In the genomic region with DNA sequence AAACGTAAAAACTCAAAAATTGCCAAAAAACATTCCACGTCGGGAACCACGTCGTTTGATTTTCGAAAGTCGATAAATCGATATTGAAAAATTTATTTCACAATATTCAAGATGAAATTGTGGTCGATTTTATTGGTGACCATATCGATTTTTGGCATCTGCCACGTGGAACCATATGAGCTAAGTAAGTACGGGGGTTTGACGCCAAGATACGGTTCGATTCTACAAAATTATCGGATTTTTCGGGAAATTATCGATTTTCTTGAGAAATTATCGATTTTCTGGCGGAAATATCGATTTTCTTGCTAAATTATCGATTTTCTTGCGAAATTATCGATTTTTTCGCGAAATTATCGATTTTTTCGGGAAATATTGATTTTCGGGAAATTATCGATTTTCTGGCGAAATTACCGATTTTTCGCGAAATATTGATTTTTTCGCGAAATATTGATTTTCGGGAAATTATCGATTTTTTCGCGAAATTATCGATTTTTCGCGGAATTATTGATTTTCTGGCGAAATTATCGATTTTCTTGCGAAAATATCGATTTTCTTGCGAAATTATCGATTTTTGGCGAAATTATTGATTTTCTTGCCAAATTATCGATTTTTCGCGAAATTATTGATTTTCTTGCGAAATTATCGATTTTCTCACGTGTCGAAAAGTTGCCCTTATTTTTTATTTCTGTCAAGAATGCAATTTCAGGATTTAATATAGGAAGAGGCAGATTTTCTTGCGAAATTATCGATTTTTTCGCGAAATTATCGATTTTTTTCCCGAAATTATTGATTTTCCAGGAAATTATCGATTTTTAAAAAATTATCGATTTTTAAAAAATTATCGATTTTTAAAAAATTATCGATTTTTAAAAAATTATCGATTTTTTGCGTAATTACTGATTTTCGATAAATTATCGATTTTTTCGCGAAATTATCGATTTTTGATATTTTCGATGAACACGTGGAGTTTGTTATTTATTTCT, we compare ENCODE assay signal across 5 worm cellular contexts.
A peak's percentile ranks its signal among the peaks of the same experiment; 100 is the strongest.
TF ChIP-seq lines count a peak whose summit lies in the region.

A gene (plus strand): TSS at position 51 of the 983 bp plus-strand sequence.

TF ChIP-seq in whole organism, L3 larva, 47 proteins besides CTCF, POLR2A, EP300 and RAD21:
- TF ChIP-seq lsy-12 (tag; optimal IDR thresholded peaks at IDR 0.05; lab: Kevin White, UChicago) (no peak), ceh-28 (tag; optimal IDR thresholded peaks at IDR 0.05; lab: Kevin White, UChicago) (peak; percentile 98)
TF ChIP-seq in whole organism, L3 larva: peak in this region for 1.

TF ChIP-seq in whole organism, L4 larva, 104 proteins besides CTCF, POLR2A, EP300 and RAD21:
- TF ChIP-seq dmd-9 (GFP tag; IDR thresholded peaks at IDR 0.05; lab: Robert Waterston, UW): no peak
- peak; percentile 97 for TF ChIP-seq ceh-28 (tag; optimal IDR thresholded peaks at IDR 0.05; lab: Kevin White, UChicago)
- TF ChIP-seq lin-29 (GFP tag; IDR thresholded peaks at IDR 0.05; lab: Robert Waterston, UW): no peak
- no peak for TF ChIP-seq ztf-11 (tag; optimal IDR thresholded peaks at IDR 0.05; lab: Kevin White, UChicago)
- TF ChIP-seq nhr-111 (GFP tag; optimal IDR thresholded peaks at IDR 0.05; lab: Kevin White, UChicago): no peak
TF ChIP-seq in whole organism, L4 larva: peak in this region for 1.

TF ChIP-seq in whole organism, late embryonic, 69 proteins besides CTCF, POLR2A, EP300 and RAD21:
- TF ChIP-seq che-1 (tag; optimal IDR thresholded peaks at IDR 0.05; lab: Kevin White, UChicago): peak; percentile 6
- no peak for TF ChIP-seq ceh-9 (tag; optimal IDR thresholded peaks at IDR 0.05; lab: Kevin White, UChicago)
- TF ChIP-seq ceh-48 (tag; optimal IDR thresholded peaks at IDR 0.05; lab: Kevin White, UChicago): peak; percentile 98

TF ChIP-seq in whole organism, midembryonic, 9 proteins besides CTCF, POLR2A, EP300 and RAD21:
- TF ChIP-seq cog-1 (tag; optimal IDR thresholded peaks at IDR 0.05; lab: Kevin White, UChicago): no peak
- TF ChIP-seq T22C8.4 (GFP tag; IDR thresholded peaks at IDR 0.05; lab: Robert Waterston, UW): peak; percentile 98

TF ChIP-seq in whole organism, mixed stage, embryonic, 35 proteins besides CTCF, POLR2A, EP300 and RAD21:
- TF ChIP-seq sptf-1 (tag; optimal IDR thresholded peaks at IDR 0.05; lab: Kevin White, UChicago) (peak; percentile 23), cnd-1 (tag; optimal IDR thresholded peaks at IDR 0.05; lab: Kevin White, UChicago) (no peak), tbx-8 (GFP tag; optimal IDR thresholded peaks at IDR 0.05; lab: Kevin White, UChicago) (no peak), flh-1 (GFP tag; optimal IDR thresholded peaks at IDR 0.05; lab: Kevin White, UChicago) (no peak), snpc-4 (tag; optimal IDR thresholded peaks at IDR 0.05; lab: Kevin White, UChicago) (no peak), ceh-39 (tag; optimal IDR thresholded peaks at IDR 0.05; lab: Kevin White, UChicago) (peak; percentile 25)
